Worm (Caenorhabditis elegans): ENCODE results near the gene zig-4.

- TF ChIP-seq him-1 (tag; optimal IDR thresholded peaks at IDR 0.05) (no peak), dao-5 (tag; optimal IDR thresholded peaks at IDR 0.05) (no peak), W03F9.2 (tag; optimal IDR thresholded peaks at IDR 0.05) (no peak)
These were observed 33.0 kb downstream of the zig-4 start, which contains the start of gene sfxn-2 for ce11 chrX:7958203-7958602.

Measured in whole organism, L4/young adult.